Fruit fly (Drosophila melanogaster) whole organism, embryonic: ENCODE data around the gene 5-HT7.

Source experiments
- Adf1 ChIP-seq: fragments of 200-800 bp; sonication (Bioruptor generic); IDR thresholded peaks from 2 replicates; pipeline ENCODE4 v1.3.6; 2022; ENCODE audit warnings: missing biosample characterization, missing genetic modification characterization
- Atf6 ChIP-seq: fragments of 200-800 bp; sonication (Bioruptor generic); IDR thresholded peaks from 2 replicates; pipeline ENCODE4 v1.3.6; 2022; ENCODE audit warnings: missing biosample characterization, missing genetic modification characterization
- CG10654 ChIP-seq: fragments of 200-800 bp; sonication (Bioruptor generic); optimal IDR thresholded peaks from 2 replicates; lab custom pipeline; 2016; ENCODE audit warnings: missing biosample characterization, missing genetic modification characterization
- CG11456 ChIP-seq: fragments of 200-800 bp; sonication (Bioruptor generic); IDR thresholded peaks from 3 replicates; pipeline ENCODE4 v1.3.6; 2022; ENCODE audit warnings: missing biosample characterization, missing genetic modification characterization
- CG11696 ChIP-seq: fragments of 200-800 bp; sonication (Bioruptor generic); IDR thresholded peaks from 2 replicates; pipeline ENCODE4 v1.3.6; 2022; ENCODE audit warnings: missing biosample characterization, missing genetic modification characterization
- CG16863 ChIP-seq: fragments of 200-800 bp; sonication (Bioruptor generic); optimal IDR thresholded peaks from 3 replicates; lab custom pipeline; 2016; ENCODE audit warnings: missing biosample characterization, missing genetic modification characterization
- CG17802 ChIP-seq: fragments of 200-800 bp; sonication (Bioruptor generic); optimal IDR thresholded peaks from 2 replicates; lab custom pipeline; 2018; ENCODE audit warnings: missing biosample characterization, mild to moderate bottlenecking, missing genetic modification characterization, moderate library complexity
- CG18764 ChIP-seq: fragments of 200-800 bp; sonication (Bioruptor generic); optimal IDR thresholded peaks from 3 replicates; lab custom pipeline; 2016; ENCODE audit warnings: missing biosample characterization, missing genetic modification characterization
- CG2129 ChIP-seq: fragments of 200-800 bp; sonication (Bioruptor generic); IDR thresholded peaks from 2 replicates; pipeline ENCODE4 v1.3.6; 2022; ENCODE audit warnings: missing biosample characterization, missing genetic modification characterization; ENCODE audit not compliant: partially characterized antibody
- CG32772 ChIP-seq: fragments of 200-800 bp; sonication (Bioruptor generic); IDR thresholded peaks from 2 replicates; pipeline ENCODE4 v1.3.6; 2022; ENCODE audit warnings: missing biosample characterization, missing genetic modification characterization
- CG34224 ChIP-seq: fragments of 200-800 bp; sonication (Bioruptor generic); IDR thresholded peaks from 3 replicates; pipeline ENCODE4 v1.3.6; 2022; ENCODE audit warnings: missing biosample characterization, missing genetic modification characterization; ENCODE audit not compliant: partially characterized antibody
- CG5180 ChIP-seq: fragments of 200-800 bp; sonication (Bioruptor generic); optimal IDR thresholded peaks from 3 replicates; lab custom pipeline; 2017; ENCODE audit warnings: missing biosample characterization, missing genetic modification characterization, mild to moderate bottlenecking, moderate library complexity, missing genetic modification reagents
- CG7357 ChIP-seq: fragments of 200-800 bp; sonication (Bioruptor generic); IDR thresholded peaks from 3 replicates; pipeline ENCODE4 v1.3.6; 2022; ENCODE audit warnings: missing biosample characterization, missing genetic modification characterization
- D ChIP-seq, 2 experiments: fragments of 200-800 bp in 1 of 2; fragments of >200 bp in 1 of 2; sonication (Bioruptor generic) in 1 of 2; optimal IDR thresholded peaks; 2 replicates in 1 of 2; 3 replicates in 1 of 2; lab custom pipeline; 2017; ENCODE audit warnings: mild to moderate bottlenecking in 1 of 2, missing biosample characterization in 1 of 2, missing genetic modification characterization in 1 of 2, missing genetic modification reagents in 1 of 2
- Dip3 ChIP-seq: fragments of 200-800 bp; sonication (Bioruptor generic); optimal IDR thresholded peaks from 3 replicates; lab custom pipeline; 2016; ENCODE audit warnings: missing biosample characterization, missing genetic modification characterization
- Drgx ChIP-seq: fragments of 200-800 bp; sonication (Bioruptor generic); IDR thresholded peaks from 2 replicates; pipeline ENCODE4 v1.3.6; 2022; ENCODE audit warnings: missing biosample characterization, missing genetic modification characterization
- E2f2 ChIP-seq: fragments of 200-800 bp; sonication (Bioruptor generic); IDR thresholded peaks from 2 replicates; pipeline ENCODE4 v1.3.6; 2022; ENCODE audit warnings: missing biosample characterization, missing genetic modification characterization
- Elba2 ChIP-seq: fragments of 200-800 bp; sonication (Bioruptor generic); optimal IDR thresholded peaks from 3 replicates; lab custom pipeline; 2016; ENCODE audit warnings: missing biosample characterization, missing genetic modification characterization
- HLH4C ChIP-seq: fragments of 200-800 bp; sonication (Bioruptor generic); IDR thresholded peaks from 3 replicates; pipeline ENCODE4 v1.3.6; 2022; ENCODE audit warnings: missing biosample characterization, missing genetic modification characterization; ENCODE audit not compliant: partially characterized antibody
- HmgD ChIP-seq: fragments of 200-800 bp; sonication (Bioruptor generic); optimal IDR thresholded peaks from 3 replicates; lab custom pipeline; 2016; ENCODE audit warnings: missing biosample characterization, missing genetic modification characterization
- Hmr ChIP-seq: fragments of 200-800 bp; sonication (Bioruptor generic); optimal IDR thresholded peaks from 3 replicates; lab custom pipeline; 2017; ENCODE audit warnings: mild to moderate bottlenecking, missing biosample characterization, missing genetic modification reagents, missing genetic modification characterization
- Max ChIP-seq: fragments of 200-800 bp; sonication (Bioruptor generic); optimal IDR thresholded peaks from 2 replicates; lab custom pipeline; 2016; ENCODE audit warnings: missing biosample characterization, mild to moderate bottlenecking, missing genetic modification characterization
- Side ChIP-seq: fragments of 200-800 bp; sonication (Bioruptor generic); optimal IDR thresholded peaks from 2 replicates; lab custom pipeline; 2016; ENCODE audit warnings: missing biosample characterization, missing genetic modification characterization
- Sin3A ChIP-seq: fragments of >200 bp; optimal IDR thresholded peaks from 2 replicates; lab custom pipeline; 2018
- Xrp1 ChIP-seq: fragments of 200-800 bp; sonication (Bioruptor generic); IDR thresholded peaks from 2 replicates; pipeline ENCODE4 v1.3.6; 2022; ENCODE audit warnings: missing biosample characterization, missing genetic modification characterization
- ato ChIP-seq: fragments of 200-800 bp; sonication (Bioruptor generic); IDR thresholded peaks from 2 replicates; pipeline ENCODE4 v1.3.6; 2022; ENCODE audit warnings: missing biosample characterization, missing genetic modification characterization; ENCODE audit not compliant: partially characterized antibody
- az2 ChIP-seq: fragments of 200-800 bp; sonication (Bioruptor generic); optimal IDR thresholded peaks from 3 replicates; lab custom pipeline; 2016; ENCODE audit warnings: missing biosample characterization, missing genetic modification characterization
- disco-r ChIP-seq: fragments of 200-800 bp; sonication (Bioruptor generic); optimal IDR thresholded peaks from 2 replicates; lab custom pipeline; 2016; ENCODE audit warnings: missing biosample characterization, missing genetic modification characterization
- dmrt99B ChIP-seq: fragments of 200-800 bp; sonication (Bioruptor generic); optimal IDR thresholded peaks from 2 replicates; lab custom pipeline; 2018; ENCODE audit warnings: missing biosample characterization, mild to moderate bottlenecking, missing genetic modification characterization, moderate library complexity
- dysf ChIP-seq: fragments of 200-800 bp; sonication (Bioruptor generic); IDR thresholded peaks from 3 replicates; pipeline ENCODE4 v1.3.6; 2022; ENCODE audit warnings: missing biosample characterization, missing genetic modification characterization
- esg ChIP-seq: fragments of 200-800 bp; sonication (Bioruptor generic); conservative IDR thresholded peaks from 2 replicates; pipeline ENCODE4 v1.3.6; 2022; ENCODE audit warnings: missing biosample characterization, missing genetic modification characterization
- exex ChIP-seq: fragments of 200-800 bp; sonication (Bioruptor generic); optimal IDR thresholded peaks from 4 replicates; lab custom pipeline; 2018; ENCODE audit warnings: missing biosample characterization, mild to moderate bottlenecking, missing genetic modification characterization, moderate library complexity
- eyg ChIP-seq: fragments of 200-800 bp; sonication (Bioruptor generic); optimal IDR thresholded peaks from 3 replicates; lab custom pipeline; 2016; ENCODE audit warnings: missing biosample characterization, missing genetic modification characterization
- gfzf ChIP-seq: fragments of 200-800 bp; sonication (Bioruptor generic); optimal IDR thresholded peaks from 2 replicates; lab custom pipeline; 2016; ENCODE audit warnings: missing biosample characterization, mild to moderate bottlenecking, missing genetic modification characterization, moderate library complexity
- ham ChIP-seq: fragments of 200-800 bp; sonication (Bioruptor generic); IDR thresholded peaks from 2 replicates; pipeline ENCODE4 v1.3.6; 2022; ENCODE audit warnings: missing biosample characterization, missing genetic modification characterization
- jigr1 ChIP-seq: fragments of 200-800 bp; sonication (Bioruptor generic); IDR thresholded peaks from 3 replicates; pipeline ENCODE4 v1.3.6; 2022; ENCODE audit warnings: missing biosample characterization, missing genetic modification characterization
- kni ChIP-seq: fragments of 200-800 bp; sonication (Bioruptor generic); optimal IDR thresholded peaks from 3 replicates; lab custom pipeline; 2017; ENCODE audit warnings: mild to moderate bottlenecking, missing biosample characterization, missing genetic modification reagents, missing genetic modification characterization
- lbe ChIP-seq: fragments of 200-800 bp; sonication (Bioruptor generic); optimal IDR thresholded peaks from 2 replicates; lab custom pipeline; 2016; ENCODE audit warnings: missing biosample characterization, mild to moderate bottlenecking, missing genetic modification characterization
- lilli ChIP-seq: fragments of 200-800 bp; sonication (Bioruptor generic); optimal IDR thresholded peaks from 3 replicates; lab custom pipeline; 2016; ENCODE audit warnings: missing biosample characterization, missing genetic modification characterization
- mirr ChIP-seq: fragments of 200-800 bp; sonication (Bioruptor generic); optimal IDR thresholded peaks from 3 replicates; lab custom pipeline; 2018; ENCODE audit warnings: missing biosample characterization, mild to moderate bottlenecking, missing genetic modification characterization
- nerfin-2 ChIP-seq: fragments of 200-800 bp; sonication (Bioruptor generic); IDR thresholded peaks from 2 replicates; pipeline ENCODE4 v1.3.6; 2022; ENCODE audit warnings: missing biosample characterization, missing genetic modification characterization; ENCODE audit not compliant: partially characterized antibody
- nom ChIP-seq: fragments of 200-800 bp; sonication (Bioruptor generic); optimal IDR thresholded peaks from 2 replicates; lab custom pipeline; 2017; ENCODE audit warnings: missing biosample characterization, missing genetic modification characterization, mild to moderate bottlenecking, moderate library complexity, missing genetic modification reagents
- ranshi ChIP-seq: fragments of 200-800 bp; sonication (Bioruptor generic); IDR thresholded peaks from 2 replicates; pipeline ENCODE4 v1.3.6; 2022; ENCODE audit warnings: missing biosample characterization, missing genetic modification characterization
- sd ChIP-seq: fragments of 200-800 bp; sonication (Bioruptor generic); optimal IDR thresholded peaks from 3 replicates; lab custom pipeline; 2018; ENCODE audit warnings: missing biosample characterization, mild to moderate bottlenecking, missing genetic modification characterization, moderate library complexity
- seq ChIP-seq: fragments of 200-800 bp; sonication (Bioruptor generic); IDR thresholded peaks from 2 replicates; pipeline ENCODE4 v1.3.6; 2022; ENCODE audit warnings: missing biosample characterization, missing genetic modification characterization
- sob ChIP-seq: fragments of 200-800 bp; sonication (Bioruptor generic); IDR thresholded peaks from 2 replicates; pipeline ENCODE4 v1.3.6; 2022; ENCODE audit warnings: missing biosample characterization, missing genetic modification characterization
- ssp ChIP-seq: fragments of 200-800 bp; sonication (Bioruptor generic); IDR thresholded peaks from 2 replicates; pipeline ENCODE4 v1.3.6; 2022; ENCODE audit warnings: missing biosample characterization, missing genetic modification characterization
- wek ChIP-seq: fragments of 200-800 bp; sonication (Bioruptor generic); optimal IDR thresholded peaks from 3 replicates; lab custom pipeline; 2018; ENCODE audit warnings: missing biosample characterization, mild to moderate bottlenecking, missing genetic modification characterization, moderate library complexity

Gene 5-HT7

DNA sequence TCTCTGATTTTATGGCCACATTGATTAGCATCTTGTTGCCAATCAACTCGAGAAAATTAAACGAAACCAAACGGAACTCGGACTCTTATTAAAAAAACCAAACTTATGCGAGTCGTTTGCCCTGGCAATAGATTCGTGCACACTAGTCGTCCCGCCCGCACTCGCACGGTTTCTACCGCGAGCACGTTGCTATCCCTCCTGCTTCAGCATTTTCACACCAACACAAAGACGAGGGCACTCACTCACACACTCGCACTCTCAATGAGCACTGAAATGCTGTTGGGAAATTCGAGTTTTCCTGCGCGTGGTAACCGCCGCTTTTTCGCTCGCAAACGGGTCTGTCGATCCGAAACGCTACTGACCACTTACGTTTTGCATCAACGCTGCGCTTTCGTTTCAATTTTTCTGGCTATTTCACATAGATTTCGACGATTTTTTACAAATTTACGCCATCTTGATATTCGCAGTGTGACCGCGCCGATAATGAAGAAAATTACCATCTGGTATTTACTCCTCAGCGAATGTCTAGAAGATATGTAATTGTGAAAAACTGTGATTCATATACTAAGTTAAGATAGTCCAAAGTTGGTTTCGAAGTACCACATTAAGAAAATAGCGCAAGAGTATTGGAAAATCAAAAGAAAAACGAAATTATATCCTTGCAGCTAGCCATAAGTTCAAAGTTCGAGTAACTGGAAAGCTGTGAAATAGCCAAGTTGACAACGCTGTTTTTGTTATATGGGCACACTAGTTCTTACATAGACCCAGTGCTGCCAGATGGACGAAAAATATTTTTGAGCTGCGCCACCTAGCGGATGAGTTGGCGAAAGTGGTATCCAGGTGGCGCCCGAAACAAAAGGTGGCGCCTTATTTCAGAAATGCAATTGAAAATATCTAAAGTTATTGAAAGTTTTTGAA lies 44.3 kb upstream of the 5-HT7 start, which contains the start of gene dco (continued):
- TF ChIP-seq dysf (GFP tag; lab: Robert Waterston, UW) (peak; percentile 87), sd (tag; lab: Kevin White, UChicago) (peak; percentile 25), Dip3 (GFP tag; lab: Kevin White, UChicago) (peak; percentile 50), esg (peak; percentile 30), CG16863 (GFP tag; lab: Kevin White, UChicago) (peak; percentile 71), lilli (GFP tag; lab: Kevin White, UChicago) (peak; percentile 72), dmrt99B (tag; lab: Kevin White, UChicago) (peak; percentile 47), Max (GFP tag; lab: Kevin White, UChicago) (peak; percentile 41), E2f2 (GFP tag; lab: Robert Waterston, UW) (peak; percentile 54), Hmr (GFP tag; lab: Kevin White, UChicago) (peak; percentile 83), HLH4C (no peak), ham (no peak), eyg (GFP tag; lab: Kevin White, UChicago) (no peak), disco-r (GFP tag; lab: Kevin White, UChicago) (peak; percentile 65), CG11456 (GFP tag; lab: Robert Waterston, UW) (peak; percentile 99), jigr1 (GFP tag; lab: Robert Waterston, UW) (peak; percentile 76; the same call in 2 of the 3 replicates), exex (tag; lab: Kevin White, UChicago) (no peak), CG18764 (GFP tag; lab: Kevin White, UChicago) (peak; percentile 72), CG11696 (GFP tag; lab: Robert Waterston, UW) (no peak), HmgD (GFP tag; lab: Kevin White, UChicago) (peak; percentile 22), CG2129 (GFP tag; lab: Robert Waterston, UW) (no peak), wek (GFP tag; lab: Kevin White, UChicago) (no peak), CG32772 (GFP tag; lab: Robert Waterston, UW) (peak; percentile 92), sob (GFP tag; lab: Robert Waterston, UW) (peak; percentile 78), seq (GFP tag; lab: Robert Waterston, UW) (no peak), CG5180 (GFP tag; lab: Kevin White, UChicago) (no peak), nerfin-2 (GFP tag; lab: Robert Waterston, UW) (0 out of 2 replicates have a peak, but pooled peaks have one; percentile 27), mirr (GFP tag; lab: Kevin White, UChicago) (no peak), Side (GFP tag; lab: Kevin White, UChicago) (peak; percentile 73), ranshi (GFP tag; lab: Robert Waterston, UW) (peak; percentile 82), CG17802 (tag; lab: Kevin White, UChicago) (peak; percentile 64), CG10654 (GFP tag; lab: Kevin White, UChicago) (peak; percentile 73), ato (GFP tag; lab: Robert Waterston, UW) (0 out of 2 replicates have a peak, but pooled peaks have one; percentile 10), ssp (GFP tag; lab: Robert Waterston, UW) (peak; percentile 82), Atf6 (peak; percentile 19; the same call in 1 of the 2 replicates), nom (GFP tag; lab: Kevin White, UChicago) (no peak), Adf1 (GFP tag; lab: Robert Waterston, UW) (no peak), Elba2 (GFP tag; lab: Kevin White, UChicago) (peak; percentile 24), gfzf (peak; percentile 93), D (optimal IDR thresholded peaks at IDR 0.05; lab: Kevin White, UChicago) (peak; percentile 90), D (GFP tag; optimal IDR thresholded peaks at IDR 0.05; lab: Kevin White, UChicago) (no peak), CG34224 (GFP tag; lab: Robert Waterston, UW) (no peak), kni (GFP tag; lab: Kevin White, UChicago) (no peak), Drgx (no peak), lbe (GFP tag; lab: Kevin White, UChicago) (peak; percentile 8), Xrp1 (GFP tag; lab: Robert Waterston, UW) (peak; percentile 61), az2 (peak; percentile 79), CG7357 (GFP tag; lab: Robert Waterston, UW) (peak; percentile 61; the same call in 1 of the 3 replicates), Sin3A (lab: Kevin White, UChicago) (peak; percentile 84)
